Worm (Caenorhabditis elegans) whole organism, early embryonic: Measurements from ENCODE around the gene sea-2.
A peak's percentile ranks its signal among the peaks of the same experiment; 100 is the strongest.

Experiments used
- B0310.2 ChIP-seq: sonication (generic microtip); optimal IDR thresholded peaks from 2 replicates; lab custom pipeline; 2016; ENCODE audit warnings: mild to moderate bottlenecking, missing genetic modification characterization, missing compliant biosample characterization
- F13C5.2 ChIP-seq: sonication (generic microtip); optimal IDR thresholded peaks from 2 replicates; lab custom pipeline; 2017; ENCODE audit warnings: mild to moderate bottlenecking, missing genetic modification characterization, inconsistent platforms, missing compliant biosample characterization
- aly-1 ChIP-seq: sonication (generic microtip); optimal IDR thresholded peaks from 2 replicates; lab custom pipeline; 2016; ENCODE audit warnings: missing genetic modification characterization, missing compliant biosample characterization
- ama-1 ChIP-seq: fragments of 150-350 bp; optimal IDR thresholded peaks from 2 replicates; lab custom pipeline; 2014
- ceh-13 ChIP-seq: fragments of 200-800 bp; sonication (Bioruptor generic); optimal IDR thresholded peaks from 2 replicates; lab custom pipeline; 2018; ENCODE audit warnings: mild to moderate bottlenecking, missing genetic modification characterization, missing compliant biosample characterization
- ceh-36 ChIP-seq: sonication (generic microtip); optimal IDR thresholded peaks from 2 replicates; lab custom pipeline; 2016; ENCODE audit warnings: missing genetic modification characterization, inconsistent platforms, missing compliant biosample characterization
- ets-7 ChIP-seq: sonication (generic microtip); optimal IDR thresholded peaks from 2 replicates; lab custom pipeline; 2016; ENCODE audit warnings: missing genotype, missing genetic modification characterization, missing compliant biosample characterization
- flt-1 ChIP-seq: fragments of 200-800 bp; sonication (Bioruptor generic); IDR thresholded peaks from 2 replicates; pipeline ENCODE4 v1.3.6; 2022; ENCODE audit warnings: missing genetic modification characterization, missing compliant biosample characterization
- hmbx-1 ChIP-seq: sonication (generic microtip); optimal IDR thresholded peaks from 2 replicates; lab custom pipeline; 2016; ENCODE audit warnings: mild to moderate bottlenecking, missing genetic modification characterization, missing compliant biosample characterization
- hmg-4 ChIP-seq: fragments of 200-800 bp; sonication (Bioruptor generic); optimal IDR thresholded peaks from 2 replicates; lab custom pipeline; 2018; ENCODE audit warnings: mild to moderate bottlenecking, missing genetic modification characterization, missing compliant biosample characterization
- hnd-1 ChIP-seq: sonication (generic microtip); optimal IDR thresholded peaks from 2 replicates; lab custom pipeline; 2016; ENCODE audit warnings: missing genetic modification characterization, missing compliant biosample characterization
- pes-1 ChIP-seq: fragments of 200-800 bp; sonication (Bioruptor generic); IDR thresholded peaks from 2 replicates; pipeline ENCODE4 v1.3.6; 2022; ENCODE audit warnings: missing genetic modification reagents, missing genetic modification characterization, missing compliant biosample characterization
- scrt-1 ChIP-seq: fragments of 200-800 bp; sonication (Bioruptor generic); IDR thresholded peaks from 2 replicates; pipeline ENCODE4 v1.3.6; 2022; ENCODE audit warnings: missing genetic modification characterization, missing compliant biosample characterization
- sea-1 ChIP-seq: fragments of 200-800 bp; sonication (Bioruptor generic); conservative IDR thresholded peaks from 2 replicates; pipeline ENCODE4 v1.3.6; 2022; ENCODE audit warnings: missing genetic modification characterization, missing compliant biosample characterization
- tbx-11 ChIP-seq: fragments of 200-800 bp; sonication (Bioruptor generic); IDR thresholded peaks from 2 replicates; pipeline ENCODE4 v1.3.6; 2022; ENCODE audit warnings: missing genetic modification characterization, missing compliant biosample characterization
- tbx-37 ChIP-seq: fragments of 200-800 bp; sonication (Bioruptor generic); conservative IDR thresholded peaks from 2 replicates; pipeline ENCODE4 v1.3.6; 2022; ENCODE audit warnings: missing genetic modification reagents, missing genetic modification characterization, missing compliant biosample characterization
- tra-4 ChIP-seq: sonication (generic microtip); optimal IDR thresholded peaks from 2 replicates; lab custom pipeline; 2017; ENCODE audit warnings: missing genetic modification characterization, missing compliant biosample characterization

The sea-2 gene

DNA sequence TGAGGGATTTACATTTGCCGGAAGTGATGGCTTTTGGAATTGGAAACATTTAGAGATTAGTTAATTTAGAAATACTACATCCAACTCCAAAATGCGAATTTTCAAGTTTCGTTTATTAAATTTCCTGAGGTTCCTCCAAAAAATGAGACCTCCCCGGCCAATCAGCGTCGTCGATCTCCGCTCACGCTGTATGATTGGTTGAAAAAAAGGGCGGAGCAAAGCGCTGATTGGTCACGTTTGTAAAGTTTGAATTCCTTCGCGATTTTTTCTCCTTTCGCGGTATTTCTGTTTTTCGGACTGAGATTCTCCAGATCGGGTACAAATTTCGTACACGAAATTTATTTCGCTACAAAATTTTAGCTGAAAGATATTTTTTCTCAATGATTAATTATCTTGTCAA, 2.8 kb upstream of the sea-2 start:
- no peak for TF ChIP-seq hnd-1 (tag; lab: Kevin White, UChicago)
- no peak for TF ChIP-seq scrt-1
- no peak for TF ChIP-seq sea-1 (GFP tag; lab: Robert Waterston, UW)
- TF ChIP-seq hmbx-1 (tag; lab: Kevin White, UChicago) = no peak

DNA sequence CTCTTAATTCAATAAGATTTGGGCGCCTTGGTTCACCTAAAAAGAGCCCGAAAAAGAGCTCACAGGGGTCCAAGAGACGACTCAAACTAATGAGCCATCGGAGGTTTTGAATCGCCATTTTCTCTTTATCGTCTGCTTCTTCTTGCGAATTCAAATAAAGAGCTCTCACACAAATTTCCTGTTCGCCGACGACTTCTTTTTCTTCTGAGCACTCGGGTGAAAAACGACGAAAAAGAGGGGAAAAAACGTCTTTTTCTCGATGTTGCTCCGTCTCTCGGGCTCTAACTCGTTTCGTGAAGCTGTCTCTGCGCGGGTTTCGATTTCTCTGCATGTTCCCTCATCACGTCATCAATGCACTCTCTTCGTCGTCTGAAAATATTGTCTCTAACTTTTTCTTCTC, 1.7 kb upstream of the sea-2 start:
- TF ChIP-seq pes-1 (GFP tag; lab: Robert Waterston, UW) (no peak), B0310.2 (tag; lab: Kevin White, UChicago) (no peak), scrt-1 (no peak), ets-7 (tag; lab: Kevin White, UChicago) (no peak), tra-4 (tag; lab: Kevin White, UChicago) (no peak), ceh-13 (GFP tag; lab: Kevin White, UChicago) (no peak), F13C5.2 (no peak), hmg-4 (GFP tag; lab: Kevin White, UChicago) (no peak), tbx-37 (GFP tag; lab: Robert Waterston, UW) (no peak), hmbx-1 (tag; lab: Kevin White, UChicago) (no peak), flt-1 (GFP tag; lab: Robert Waterston, UW) (no peak), tbx-11 (GFP tag; lab: Robert Waterston, UW) (no peak), aly-1 (no peak), sea-1 (GFP tag; lab: Robert Waterston, UW) (no peak), hnd-1 (tag; lab: Kevin White, UChicago) (no peak), ceh-36 (tag; lab: Kevin White, UChicago) (no peak), ama-1 (lab: Kevin White, UChicago) (no peak)

DNA sequence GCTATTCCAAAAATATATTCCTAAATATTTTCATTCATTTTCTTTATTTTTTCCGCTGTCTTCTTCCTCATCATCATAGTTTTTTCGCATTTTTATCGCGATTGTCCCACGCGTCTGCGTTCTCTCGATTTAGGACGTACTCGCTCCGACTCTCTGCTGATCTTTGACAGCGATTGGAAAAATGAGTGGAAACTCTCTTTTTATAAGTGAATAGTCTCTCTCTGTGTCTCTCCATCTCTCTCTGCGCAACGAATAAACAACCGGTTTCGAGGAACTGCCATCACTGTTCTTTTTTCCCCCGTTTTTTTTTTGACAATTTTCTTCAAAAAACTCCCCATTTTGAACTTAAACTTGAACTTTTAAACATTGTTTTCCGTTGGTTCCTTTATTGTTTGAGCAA, 1.2 kb downstream of the sea-2 start:
- TF ChIP-seq sea-1 (GFP tag; lab: Robert Waterston, UW) (no peak), B0310.2 (tag; lab: Kevin White, UChicago) (no peak), ceh-13 (GFP tag; lab: Kevin White, UChicago) (no peak), tbx-11 (GFP tag; lab: Robert Waterston, UW) (no peak), F13C5.2 (no peak), tra-4 (tag; lab: Kevin White, UChicago) (no peak), hmbx-1 (tag; lab: Kevin White, UChicago) (no peak)

DNA sequence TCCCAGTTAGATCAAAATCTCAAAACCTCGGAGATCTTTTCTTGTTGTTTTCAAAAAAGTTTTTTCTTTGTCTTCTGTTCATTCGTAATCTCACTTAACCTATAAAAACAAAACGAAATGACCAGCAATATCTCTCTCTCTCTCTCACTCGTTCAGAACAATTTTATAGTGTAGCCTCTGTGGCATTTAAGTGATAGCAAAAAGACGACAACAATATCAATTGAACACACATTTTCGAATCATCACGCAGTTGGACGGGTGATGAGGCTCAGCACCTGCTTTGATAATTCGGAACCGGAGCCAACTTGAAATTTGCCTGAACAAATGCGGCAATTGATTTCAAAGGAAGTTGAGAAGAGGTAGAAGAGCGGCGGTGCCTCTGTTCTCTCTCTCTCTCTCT, 2.2 kb downstream of the sea-2 start:
- TF ChIP-seq tbx-11 (GFP tag; lab: Robert Waterston, UW) (no peak), aly-1 (no peak), scrt-1 (no peak), hnd-1 (tag; lab: Kevin White, UChicago) (no peak), hmg-4 (GFP tag; lab: Kevin White, UChicago) (no peak), tbx-37 (GFP tag; lab: Robert Waterston, UW) (no peak), ceh-13 (GFP tag; lab: Kevin White, UChicago) (no peak), flt-1 (GFP tag; lab: Robert Waterston, UW) (no peak), ets-7 (tag; lab: Kevin White, UChicago) (no peak), F13C5.2 (no peak), tra-4 (tag; lab: Kevin White, UChicago) (no peak), pes-1 (GFP tag; lab: Robert Waterston, UW) (no peak), sea-1 (GFP tag; lab: Robert Waterston, UW) (no peak), hmbx-1 (tag; lab: Kevin White, UChicago) (no peak), ceh-36 (tag; lab: Kevin White, UChicago) (no peak), ama-1 (lab: Kevin White, UChicago) (no peak), B0310.2 (tag; lab: Kevin White, UChicago) (no peak)

DNA sequence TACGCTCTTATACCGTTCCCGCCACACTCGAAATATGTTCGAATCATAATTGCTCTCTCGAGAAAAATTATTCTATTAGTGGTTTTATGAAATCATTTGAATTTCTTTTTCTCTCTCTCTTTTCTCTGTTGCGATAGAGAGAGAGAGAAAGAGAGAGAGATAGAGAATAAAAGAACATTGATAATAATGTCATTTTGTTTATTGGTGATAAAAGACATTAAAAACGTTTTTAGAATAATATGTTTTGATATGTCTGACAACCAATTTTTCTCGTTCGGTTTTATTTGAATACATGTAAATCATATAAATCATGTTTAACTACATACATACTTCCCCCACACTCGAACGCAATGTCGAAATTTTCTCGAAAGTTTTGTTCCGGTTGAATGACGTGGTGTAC, 2.8 kb downstream of the sea-2 start:
- TF ChIP-seq ets-7 (tag; lab: Kevin White, UChicago) = no peak
- no peak for TF ChIP-seq hmg-4 (GFP tag; lab: Kevin White, UChicago)

DNA sequence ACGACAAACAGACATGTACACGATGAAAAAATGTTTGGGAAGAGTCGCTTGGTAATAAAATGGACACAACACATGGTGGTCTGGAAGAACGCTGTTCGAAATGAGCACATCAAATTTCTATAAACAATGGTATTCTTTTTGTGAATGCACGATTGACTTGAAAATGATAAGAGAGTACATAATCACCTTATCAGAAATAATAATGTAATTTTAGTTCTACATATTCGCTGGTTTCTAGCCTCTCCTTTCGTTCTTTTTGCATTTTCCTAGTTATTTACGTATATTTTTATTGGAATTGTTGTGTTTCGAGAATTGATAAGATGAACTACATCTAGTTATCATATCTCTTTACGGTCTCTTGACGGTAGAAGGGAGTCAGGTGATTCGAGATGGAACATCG, 3.8 kb downstream of the sea-2 start:
- no peak for TF ChIP-seq hmg-4 (GFP tag; lab: Kevin White, UChicago)
- TF ChIP-seq aly-1 = no peak
- TF ChIP-seq B0310.2 (tag; lab: Kevin White, UChicago) = no peak
- no peak for TF ChIP-seq flt-1 (GFP tag; lab: Robert Waterston, UW)
- no peak for TF ChIP-seq hmbx-1 (tag; lab: Kevin White, UChicago)
- TF ChIP-seq F13C5.2 = no peak

DNA sequence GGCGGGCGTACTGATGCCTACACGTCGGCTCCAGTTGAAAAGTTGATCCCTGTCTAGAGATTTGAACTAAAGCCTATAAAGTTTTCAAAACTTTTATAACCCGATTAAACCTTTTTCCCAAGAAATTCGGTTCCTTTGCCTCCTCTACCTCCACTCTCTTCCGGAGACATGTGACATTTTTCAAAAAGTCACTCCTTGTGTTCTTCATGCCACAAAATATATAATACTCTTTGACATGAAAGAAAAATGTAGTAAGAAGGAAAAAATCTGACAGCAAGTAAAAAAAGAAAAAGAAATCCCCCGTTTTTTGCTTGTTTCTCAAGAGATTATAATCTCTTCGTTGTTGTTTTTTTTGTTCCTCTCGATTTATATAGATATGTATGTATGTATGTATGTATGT, 4.7 kb downstream of the sea-2 start:
- TF ChIP-seq tra-4 (tag; lab: Kevin White, UChicago) (no peak), hnd-1 (tag; lab: Kevin White, UChicago) (no peak), aly-1 (no peak), F13C5.2 (no peak), ceh-36 (tag; lab: Kevin White, UChicago) (no peak), flt-1 (GFP tag; lab: Robert Waterston, UW) (no peak), pes-1 (GFP tag; lab: Robert Waterston, UW) (no peak), ets-7 (tag; lab: Kevin White, UChicago) (no peak), ceh-13 (GFP tag; lab: Kevin White, UChicago) (no peak), hmg-4 (GFP tag; lab: Kevin White, UChicago) (no peak), tbx-37 (GFP tag; lab: Robert Waterston, UW) (no peak), tbx-11 (GFP tag; lab: Robert Waterston, UW) (no peak), B0310.2 (tag; lab: Kevin White, UChicago) (no peak), scrt-1 (no peak)

DNA sequence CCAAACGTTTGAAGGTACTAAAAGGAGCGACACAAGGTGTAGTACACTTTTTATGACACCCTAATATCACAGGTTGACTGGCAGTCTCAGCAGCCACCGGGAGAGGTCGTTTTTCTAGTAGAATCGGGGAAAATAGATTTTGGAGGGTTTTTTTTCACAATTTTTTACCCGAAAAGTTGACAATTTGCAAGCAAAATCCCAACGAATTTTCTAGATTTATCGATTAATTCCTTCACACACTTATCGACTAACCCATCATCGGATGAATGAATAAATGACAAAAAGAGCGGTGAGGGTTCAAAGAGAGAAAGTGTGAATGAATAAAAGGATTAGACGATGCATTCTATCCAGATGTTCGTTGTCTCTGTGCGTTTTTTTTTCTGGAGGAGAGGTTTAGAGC, 5.8 kb downstream of the sea-2 start:
- peak; percentile 8 for TF ChIP-seq aly-1
- peak; percentile 42 for TF ChIP-seq ets-7 (tag; lab: Kevin White, UChicago)
- TF ChIP-seq B0310.2 (tag; lab: Kevin White, UChicago) = no peak
